Fruit fly (Drosophila melanogaster) whole organism: ENCODE measurements around the gene CG43185.

ENCODE experiments used
- CG8478 ChIP-seq: fragments of >200 bp; optimal IDR thresholded peaks from 2 replicates; lab custom pipeline; 2018; ENCODE audit warnings: inconsistent platforms
- EcR ChIP-seq, 2 experiments: fragments of >200 bp; optimal IDR thresholded peaks; 2 replicates each; lab custom pipeline; 2017; ENCODE audit warnings: missing biosample characterization in 2 of 2, missing genetic modification characterization in 2 of 2, missing genetic modification reagents in 2 of 2
- pan ChIP-seq: fragments of >200 bp; optimal IDR thresholded peaks from 2 replicates; lab custom pipeline; 2017
- psq ChIP-seq: fragments of >200 bp; optimal IDR thresholded peaks from 2 replicates; lab custom pipeline; 2017

DNA sequence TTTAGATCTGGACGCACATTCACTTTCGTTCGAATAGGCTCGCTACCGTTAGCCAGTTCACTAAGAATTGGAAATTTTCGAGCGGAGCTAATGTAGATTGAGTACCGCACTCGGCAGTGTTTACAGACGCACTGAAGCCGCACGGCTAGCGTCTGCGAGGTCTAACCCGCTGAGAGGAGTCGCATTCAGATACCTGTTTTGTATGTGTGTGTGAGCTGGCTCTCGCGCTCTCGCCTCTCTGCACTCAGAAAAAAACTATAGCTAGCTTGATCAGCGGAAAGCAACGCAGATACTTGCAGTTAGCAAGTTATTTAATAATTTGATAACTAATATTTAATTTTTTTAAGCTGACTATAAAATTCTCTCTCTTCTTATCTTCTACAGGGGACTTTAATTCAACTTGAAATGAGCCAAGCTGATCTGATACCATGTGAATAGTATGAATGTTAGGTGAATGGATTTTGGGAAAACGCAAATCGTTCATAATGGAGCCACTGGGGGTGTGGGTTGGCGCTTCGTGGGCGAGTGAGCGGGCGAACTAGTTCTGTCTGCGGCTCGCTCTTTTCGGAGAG, 5.2 kb upstream of the CG43185 start, which contains the start of gene rau:
- no peak for TF ChIP-seq CG8478 (lab: Kevin White, UChicago)
- TF ChIP-seq pan: no peak
- TF ChIP-seq EcR (GFP tag; optimal IDR thresholded peaks at IDR 0.05; lab: Kevin White, UChicago): no peak
- TF ChIP-seq psq (lab: Kevin White, UChicago): no peak
